Fruit fly (Drosophila melanogaster) whole organism, embryonic: ENCODE results near the gene RpL10Ab.

ENCODE experiments used
- Awh ChIP-seq: fragments of 200-800 bp; sonication (Bioruptor generic); IDR thresholded peaks from 2 replicates; pipeline ENCODE4, ENCODE4 v1.3.6; 2022; ENCODE audit warnings: missing biosample characterization, missing genetic modification characterization
- BEAF-32 ChIP-seq: fragments of 200-800 bp; sonication (Bioruptor generic); optimal IDR thresholded peaks from 3 replicates; lab custom pipeline; 2017; ENCODE audit warnings: missing biosample characterization, missing genetic modification characterization, mild to moderate bottlenecking, moderate library complexity, missing genetic modification reagents
- BtbVII ChIP-seq: fragments of 200-800 bp; sonication (Bioruptor generic); optimal IDR thresholded peaks from 3 replicates; lab custom pipeline; 2017; ENCODE audit warnings: missing biosample characterization, mild to moderate bottlenecking, missing genetic modification characterization
- C15 ChIP-seq: fragments of 200-800 bp; sonication (Bioruptor generic); IDR thresholded peaks from 3 replicates; pipeline ENCODE4 v1.3.6; 2022; ENCODE audit warnings: missing biosample characterization, missing genetic modification characterization
- CG10147 ChIP-seq: fragments of 200-800 bp; sonication (Bioruptor generic); optimal IDR thresholded peaks from 2 replicates; lab custom pipeline; 2019; ENCODE audit warnings: missing biosample characterization, mild to moderate bottlenecking, missing genetic modification characterization, moderate library complexity
- CG10274 ChIP-seq: fragments of 200-800 bp; sonication (Bioruptor generic); optimal IDR thresholded peaks from 3 replicates; lab custom pipeline; 2017; ENCODE audit warnings: missing biosample characterization, mild to moderate bottlenecking, missing genetic modification characterization
- CG10321 ChIP-seq: fragments of 200-800 bp; sonication (Bioruptor generic); IDR thresholded peaks from 2 replicates; pipeline ENCODE4 v1.3.6; 2022; ENCODE audit warnings: missing biosample characterization, missing genetic modification characterization
- CG10366 ChIP-seq: fragments of 200-800 bp; sonication (Bioruptor generic); IDR thresholded peaks from 2 replicates; pipeline ENCODE4 v1.3.6; 2022; ENCODE audit warnings: missing biosample characterization, missing genetic modification characterization
- CG11560 ChIP-seq: fragments of 200-800 bp; sonication (Bioruptor generic); IDR thresholded peaks from 3 replicates; pipeline ENCODE4 v1.3.6; 2022; ENCODE audit warnings: missing biosample characterization, missing genetic modification characterization
- CG11723 ChIP-seq: fragments of 200-800 bp; sonication (Bioruptor generic); optimal IDR thresholded peaks from 2 replicates; lab custom pipeline; 2017; ENCODE audit warnings: missing biosample characterization, mild to moderate bottlenecking, missing genetic modification characterization
- CG12071 ChIP-seq: fragments of 200-800 bp; sonication (Bioruptor generic); optimal IDR thresholded peaks from 3 replicates; lab custom pipeline; 2018; ENCODE audit warnings: missing biosample characterization, mild to moderate bottlenecking, missing genetic modification characterization
- CG13287 ChIP-seq: fragments of 200-800 bp; sonication (Bioruptor generic); IDR thresholded peaks from 2 replicates; pipeline ENCODE4 v1.3.6; 2022; ENCODE audit warnings: missing biosample characterization, missing genetic modification characterization; ENCODE audit not compliant: partially characterized antibody
- CG14050 ChIP-seq: fragments of 200-800 bp; sonication (Bioruptor generic); IDR thresholded peaks from 3 replicates; pipeline ENCODE4 v1.3.6; 2022; ENCODE audit warnings: missing biosample characterization, missing genetic modification characterization
- CG14667 ChIP-seq: fragments of 200-800 bp; sonication (Bioruptor generic); IDR thresholded peaks from 2 replicates; pipeline ENCODE4 v1.3.6; 2022; ENCODE audit warnings: missing biosample characterization, missing genetic modification characterization
- CG1529 ChIP-seq: fragments of 200-800 bp; sonication (Bioruptor generic); optimal IDR thresholded peaks from 3 replicates; lab custom pipeline; 2018; ENCODE audit warnings: missing biosample characterization, missing genetic modification characterization
- CG17359 ChIP-seq: fragments of 200-800 bp; sonication (Bioruptor generic); optimal IDR thresholded peaks from 3 replicates; lab custom pipeline; 2018; ENCODE audit warnings: missing biosample characterization, mild to moderate bottlenecking, missing genetic modification characterization, moderate library complexity
- CG17912 ChIP-seq: fragments of 200-800 bp; sonication (Bioruptor generic); optimal IDR thresholded peaks from 2 replicates; lab custom pipeline; 2018; ENCODE audit warnings: missing biosample characterization, mild to moderate bottlenecking, missing genetic modification characterization
- CG31441 ChIP-seq: fragments of 200-800 bp; sonication (Bioruptor generic); IDR thresholded peaks from 2 replicates; pipeline ENCODE4 v1.3.6; 2022; ENCODE audit warnings: missing biosample characterization, missing genetic modification characterization
- CG32767 ChIP-seq: fragments of 200-800 bp; sonication (Bioruptor generic); IDR thresholded peaks from 2 replicates; pipeline ENCODE4 v1.3.6; 2022; ENCODE audit warnings: missing biosample characterization, missing genetic modification characterization
- CG3407 ChIP-seq: fragments of 200-800 bp; sonication (Bioruptor generic); optimal IDR thresholded peaks from 2 replicates; lab custom pipeline; 2018; ENCODE audit warnings: missing biosample characterization, mild to moderate bottlenecking, missing genetic modification characterization
- CG42726 ChIP-seq: fragments of 200-800 bp; sonication (Bioruptor generic); IDR thresholded peaks from 2 replicates; pipeline ENCODE4 v1.3.6; 2022; ENCODE audit warnings: missing biosample characterization, missing genetic modification characterization; ENCODE audit not compliant: partially characterized antibody
- CG4282 ChIP-seq: fragments of 200-800 bp; sonication (Bioruptor generic); optimal IDR thresholded peaks from 2 replicates; lab custom pipeline; 2016; ENCODE audit warnings: missing biosample characterization, missing genetic modification characterization
- CG6683 ChIP-seq: fragments of 200-800 bp; sonication (Bioruptor generic); optimal IDR thresholded peaks from 2 replicates; lab custom pipeline; 2017; ENCODE audit warnings: missing biosample characterization, mild to moderate bottlenecking, missing genetic modification characterization, missing genetic modification reagents
- CG8388 ChIP-seq: fragments of 200-800 bp; sonication (Bioruptor generic); optimal IDR thresholded peaks from 2 replicates; lab custom pipeline; 2019; ENCODE audit warnings: missing biosample characterization, mild to moderate bottlenecking, missing genetic modification characterization, moderate library complexity
- D19B ChIP-seq: fragments of 200-800 bp; sonication (Bioruptor generic); optimal IDR thresholded peaks from 2 replicates; lab custom pipeline; 2017; ENCODE audit warnings: missing biosample characterization, mild to moderate bottlenecking, missing genetic modification characterization
- Dek ChIP-seq: fragments of 200-800 bp; sonication (Bioruptor generic); optimal IDR thresholded peaks from 3 replicates; lab custom pipeline; 2019; ENCODE audit warnings: missing biosample characterization, mild to moderate bottlenecking, missing genetic modification characterization, moderate library complexity
- Med ChIP-seq: fragments of 200-800 bp; sonication (Bioruptor generic); peaks from one replicate; lab custom pipeline; 2016; ENCODE audit warnings: missing biosample characterization, missing genetic modification characterization, mild to moderate bottlenecking, inconsistent platforms, moderate library complexity
- Nf-YC ChIP-seq: fragments of 200-800 bp; optimal IDR thresholded peaks from 3 replicates; lab custom pipeline; 2019; ENCODE audit warnings: missing biosample characterization, mild to moderate bottlenecking, missing genetic modification characterization, moderate library complexity
- Opbp ChIP-seq: fragments of 200-800 bp; sonication (Bioruptor generic); IDR thresholded peaks from 3 replicates; pipeline ENCODE4 v1.3.6; 2022; ENCODE audit warnings: missing biosample characterization, missing genetic modification characterization; ENCODE audit not compliant: partially characterized antibody
- Poxn ChIP-seq: fragments of 200-800 bp; sonication (Bioruptor generic); IDR thresholded peaks from 2 replicates; pipeline ENCODE4 v1.3.6; 2022; ENCODE audit warnings: missing biosample characterization, missing genetic modification characterization
- Rx ChIP-seq: fragments of 200-800 bp; sonication (Bioruptor generic); IDR thresholded peaks from 2 replicates; pipeline ENCODE4 v1.3.6; 2022; ENCODE audit warnings: missing biosample characterization, missing genetic modification characterization
- Trl ChIP-seq, 3 experiments: fragments of >200 bp in 2 of 3; fragments of 200-800 bp in 1 of 3; sonication (Bioruptor generic) in 1 of 3; optimal IDR thresholded peaks; 2 replicates in 1 of 3; 3 replicates in 2 of 3; lab custom pipeline; 2016 to 2017; ENCODE audit warnings: missing biosample characterization in 1 of 3, missing genetic modification characterization in 1 of 3
- ase ChIP-seq: fragments of 200-800 bp; sonication (Bioruptor generic); IDR thresholded peaks from 3 replicates; pipeline ENCODE4 v1.3.6; 2022; ENCODE audit warnings: missing biosample characterization, missing genetic modification characterization
- cas ChIP-seq: fragments of 200-800 bp; sonication (Bioruptor generic); IDR thresholded peaks from 2 replicates; pipeline ENCODE4 v1.3.6; 2022; ENCODE audit warnings: missing biosample characterization, missing genetic modification characterization
- ci ChIP-seq: fragments of 200-800 bp; sonication (Bioruptor generic); IDR thresholded peaks from 3 replicates; pipeline ENCODE4 v1.3.6; 2022; ENCODE audit warnings: missing biosample characterization, missing genetic modification characterization
- corto ChIP-seq: fragments of 200-800 bp; sonication (Bioruptor generic); optimal IDR thresholded peaks from 2 replicates; lab custom pipeline; 2016; ENCODE audit warnings: missing biosample characterization, mild to moderate bottlenecking, missing genetic modification characterization, moderate library complexity
- disco-r ChIP-seq: fragments of 200-800 bp; sonication (Bioruptor generic); optimal IDR thresholded peaks from 2 replicates; lab custom pipeline; 2016; ENCODE audit warnings: missing biosample characterization, missing genetic modification characterization
- dmrt99B ChIP-seq: fragments of 200-800 bp; sonication (Bioruptor generic); optimal IDR thresholded peaks from 2 replicates; lab custom pipeline; 2018; ENCODE audit warnings: missing biosample characterization, mild to moderate bottlenecking, missing genetic modification characterization, moderate library complexity
- ham ChIP-seq: fragments of 200-800 bp; sonication (Bioruptor generic); IDR thresholded peaks from 2 replicates; pipeline ENCODE4 v1.3.6; 2022; ENCODE audit warnings: missing biosample characterization, missing genetic modification characterization
- her ChIP-seq: fragments of 200-800 bp; sonication (Bioruptor generic); optimal IDR thresholded peaks from 2 replicates; lab custom pipeline; 2016; ENCODE audit warnings: missing biosample characterization, missing genetic modification characterization
- mam ChIP-seq: fragments of 200-800 bp; sonication (Bioruptor generic); optimal IDR thresholded peaks from 3 replicates; lab custom pipeline; 2016; ENCODE audit warnings: missing biosample characterization, missing genetic modification characterization
- nau ChIP-seq: fragments of 200-800 bp; sonication (Bioruptor generic); optimal IDR thresholded peaks from 3 replicates; lab custom pipeline; 2017; ENCODE audit warnings: missing biosample characterization, mild to moderate bottlenecking, missing genetic modification characterization, missing genetic modification reagents
- org-1 ChIP-seq: fragments of 200-800 bp; sonication (Bioruptor generic); optimal IDR thresholded peaks from 2 replicates; lab custom pipeline; 2017; ENCODE audit warnings: missing biosample characterization, missing genetic modification characterization
- sens-2 ChIP-seq: fragments of 200-800 bp; sonication (Bioruptor generic); IDR thresholded peaks from 2 replicates; pipeline ENCODE4 v1.3.6; 2022; ENCODE audit warnings: missing biosample characterization, missing genetic modification characterization
- sob ChIP-seq: fragments of 200-800 bp; sonication (Bioruptor generic); IDR thresholded peaks from 2 replicates; pipeline ENCODE4 v1.3.6; 2022; ENCODE audit warnings: missing biosample characterization, missing genetic modification characterization
- sug ChIP-seq: fragments of 200-800 bp; optimal IDR thresholded peaks from 2 replicates; lab custom pipeline; 2019; ENCODE audit warnings: missing biosample characterization, mild to moderate bottlenecking, missing genetic modification characterization, moderate library complexity
- vnd ChIP-seq: fragments of 200-800 bp; sonication (Bioruptor generic); IDR thresholded peaks from 3 replicates; pipeline ENCODE4 v1.3.6; 2022; ENCODE audit warnings: missing biosample characterization, missing genetic modification characterization; ENCODE audit not compliant: partially characterized antibody
- wek ChIP-seq: fragments of 200-800 bp; sonication (Bioruptor generic); optimal IDR thresholded peaks from 3 replicates; lab custom pipeline; 2018; ENCODE audit warnings: missing biosample characterization, mild to moderate bottlenecking, missing genetic modification characterization, moderate library complexity
- wor ChIP-seq: fragments of 200-800 bp; sonication (Bioruptor generic); IDR thresholded peaks from 2 replicates; pipeline ENCODE4 v1.3.6; 2022; ENCODE audit warnings: missing biosample characterization, missing genetic modification characterization
- yki ChIP-seq: fragments of >200 bp; optimal IDR thresholded peaks from 3 replicates; lab custom pipeline; 2018

The RpL10Ab gene

DNA sequence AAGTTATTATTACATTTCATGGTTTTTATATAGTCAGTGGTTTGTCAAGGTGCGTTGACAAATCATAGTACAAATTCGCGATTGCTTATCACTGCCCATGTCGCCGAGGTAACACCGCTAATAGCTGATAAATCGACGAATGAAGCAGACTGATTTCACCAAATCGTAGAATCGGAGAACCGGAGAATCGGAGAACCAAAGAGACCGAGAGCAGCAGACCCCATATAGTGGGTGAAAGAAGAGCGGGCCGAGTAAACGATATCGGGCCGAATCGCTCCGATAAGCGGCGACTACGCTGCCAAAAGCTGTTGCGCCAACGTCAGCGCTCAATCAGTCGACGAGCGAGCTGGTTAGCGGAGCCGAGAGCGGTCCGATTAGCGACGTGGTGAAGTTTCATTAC is 45.9 kb upstream of the RpL10Ab start, which contains the start of gene CG14131 (continued):
- no peak for TF ChIP-seq org-1 (GFP tag; lab: Kevin White, UChicago)
- no peak for TF ChIP-seq CG17359 (tag; lab: Kevin White, UChicago)
- TF ChIP-seq Med (GFP tag; lab: Kevin White, UChicago): peak; percentile 65
- no peak for TF ChIP-seq Dek (tag; lab: Kevin White, UChicago)
- no peak for TF ChIP-seq Awh (GFP tag; lab: Robert Waterston, UW)
- no peak for TF ChIP-seq CG31441 (GFP tag; lab: Robert Waterston, UW)
- no peak for TF ChIP-seq wor
- TF ChIP-seq Nf-YC: no peak
- TF ChIP-seq ham: no peak
- no peak for TF ChIP-seq CG11560 (tag; lab: Robert Waterston, UW)
- TF ChIP-seq Trl (optimal IDR thresholded peaks at IDR 0.05; lab: Kevin White, UChicago): peak; percentile 39 to 70
- TF ChIP-seq Trl (GFP tag; optimal IDR thresholded peaks at IDR 0.05; lab: Kevin White, UChicago): no peak
- TF ChIP-seq wek (GFP tag; lab: Kevin White, UChicago): no peak
- TF ChIP-seq CG8388 (GFP tag; lab: Kevin White, UChicago): no peak
- TF ChIP-seq CG14667 (GFP tag; lab: Robert Waterston, UW): no peak
- no peak for TF ChIP-seq CG32767
- peak; percentile 18; the same call in 1 of the 3 replicates for TF ChIP-seq ci
- TF ChIP-seq CG13287 (GFP tag; lab: Robert Waterston, UW): peak; percentile 41
- no peak for TF ChIP-seq Rx (GFP tag; lab: Robert Waterston, UW)
- no peak for TF ChIP-seq D19B (GFP tag; lab: Kevin White, UChicago)

- TF ChIP-seq CG3407 (GFP tag; lab: Kevin White, UChicago) (no peak), CG6683 (no peak), yki (no peak), corto (no peak), CG10321 (GFP tag; lab: Robert Waterston, UW) (no peak), mam (GFP tag; lab: Kevin White, UChicago) (no peak), sens-2 (GFP tag; lab: Robert Waterston, UW) (no peak), disco-r (GFP tag; lab: Kevin White, UChicago) (no peak), ase (GFP tag; lab: Robert Waterston, UW) (no peak), Opbp (GFP tag; lab: Robert Waterston, UW) (no peak), CG10147 (no peak), sug (tag; lab: Kevin White, UChicago) (peak; percentile 82), CG10274 (GFP tag; lab: Kevin White, UChicago) (no peak), Rx (GFP tag; lab: Robert Waterston, UW) (no peak), dmrt99B (tag; lab: Kevin White, UChicago) (no peak), BtbVII (GFP tag; lab: Kevin White, UChicago) (no peak), CG4282 (GFP tag; lab: Kevin White, UChicago) (no peak), CG42726 (GFP tag; lab: Robert Waterston, UW) (no peak), CG10366 (GFP tag; lab: Robert Waterston, UW) (no peak), her (GFP tag; lab: Kevin White, UChicago) (no peak), BEAF-32 (peak; percentile 39), cas (GFP tag; lab: Robert Waterston, UW) (no peak), CG17912 (no peak), CG11723 (GFP tag; lab: Kevin White, UChicago) (no peak), sob (GFP tag; lab: Robert Waterston, UW) (no peak), CG14050 (no peak), CG12071 (GFP tag; lab: Kevin White, UChicago) (no peak), Poxn (GFP tag; lab: Robert Waterston, UW) (no peak), C15 (no peak), vnd (GFP tag; lab: Robert Waterston, UW) (no peak), CG32767 (no peak), CG1529 (GFP tag; lab: Kevin White, UChicago) (no peak), nau (GFP tag; lab: Kevin White, UChicago) (no peak)
Observed at dm6 chr3L:11777348-11777958, 45.2 kb upstream of the RpL10Ab start.
